Worm (Caenorhabditis elegans) whole organism, late embryonic: Measurements from ENCODE around the gene K07B1.4.

ENCODE experiments used
- C38D4.7 ChIP-seq: fragments of 200-800 bp; sonication (Bioruptor generic); optimal IDR thresholded peaks from 2 replicates; lab custom pipeline; 2018; ENCODE audit warnings: mild to moderate bottlenecking, missing genetic modification characterization, moderate library complexity, missing compliant biosample characterization
- F13H6.1 ChIP-seq: sonication (generic microtip); optimal IDR thresholded peaks from 2 replicates; lab custom pipeline; 2016; ENCODE audit warnings: missing genetic modification characterization, missing compliant biosample characterization
- K02D7.2 ChIP-seq: sonication (generic microtip); optimal IDR thresholded peaks from 2 replicates; lab custom pipeline; 2017; ENCODE audit warnings: mild to moderate bottlenecking, missing genetic modification characterization, missing compliant biosample characterization
- K09A11.1 ChIP-seq: sonication (generic microtip); optimal IDR thresholded peaks from 2 replicates; lab custom pipeline; 2017; ENCODE audit warnings: antibody characterized with exemption, mild to moderate bottlenecking, missing genetic modification characterization, missing compliant biosample characterization; ENCODE audit not compliant: insufficient read depth
- ceh-14 ChIP-seq: sonication (generic microtip); optimal IDR thresholded peaks from 2 replicates; lab custom pipeline; 2016; ENCODE audit warnings: missing genotype, missing genetic modification characterization, missing compliant biosample characterization
- ceh-18 ChIP-seq: sonication (generic microtip); optimal IDR thresholded peaks from 2 replicates; lab custom pipeline; 2016; ENCODE audit warnings: missing genetic modification characterization, missing compliant biosample characterization
- ceh-19 ChIP-seq: fragments of 200-800 bp; sonication (Bioruptor generic); optimal IDR thresholded peaks from 2 replicates; lab custom pipeline; 2018; ENCODE audit warnings: mild to moderate bottlenecking, missing genetic modification characterization, missing compliant biosample characterization
- ceh-24 ChIP-seq: sonication (generic microtip); optimal IDR thresholded peaks from 2 replicates; lab custom pipeline; 2016; ENCODE audit warnings: mild to moderate bottlenecking, missing genetic modification characterization, missing compliant biosample characterization
- ceh-30 ChIP-seq: fragments of 150-350 bp; optimal IDR thresholded peaks from 2 replicates; lab custom pipeline; 2014; ENCODE audit warnings: missing biosample characterization, missing genetic modification characterization
- ceh-31 ChIP-seq: sonication (generic microtip); optimal IDR thresholded peaks from 2 replicates; lab custom pipeline; 2016; ENCODE audit warnings: missing genetic modification characterization, missing compliant biosample characterization
- ceh-34 ChIP-seq: sonication (generic microtip); optimal IDR thresholded peaks from 2 replicates; lab custom pipeline; 2016; ENCODE audit warnings: mild to moderate bottlenecking, missing genetic modification characterization, missing compliant biosample characterization
- ceh-45 ChIP-seq: fragments of 200-800 bp; sonication (Bioruptor generic); IDR thresholded peaks from 2 replicates; pipeline ENCODE4 v1.3.6; 2022; ENCODE audit warnings: missing genetic modification reagents, missing genetic modification characterization, missing compliant biosample characterization
- ceh-48 ChIP-seq: sonication (generic microtip); optimal IDR thresholded peaks from 2 replicates; lab custom pipeline; 2016; ENCODE audit warnings: missing genetic modification characterization, inconsistent platforms, missing compliant biosample characterization
- ceh-6 ChIP-seq: fragments of 200-800 bp; sonication (Bioruptor generic); optimal IDR thresholded peaks from 2 replicates; lab custom pipeline; 2018; ENCODE audit warnings: mild to moderate bottlenecking, missing genetic modification characterization, missing compliant biosample characterization
- ceh-9 ChIP-seq: sonication (generic microtip); optimal IDR thresholded peaks from 2 replicates; lab custom pipeline; 2016; ENCODE audit warnings: mild to moderate bottlenecking, missing genetic modification characterization, inconsistent platforms, missing compliant biosample characterization
- che-1 ChIP-seq: sonication (generic microtip); optimal IDR thresholded peaks from 2 replicates; lab custom pipeline; 2016; ENCODE audit warnings: mild to moderate bottlenecking, missing genetic modification characterization, missing compliant biosample characterization
- dve-1 ChIP-seq: sonication (generic microtip); optimal IDR thresholded peaks from 2 replicates; lab custom pipeline; 2017; ENCODE audit warnings: antibody characterized with exemption, mild to moderate bottlenecking, missing genetic modification characterization, missing compliant biosample characterization
- elt-4 ChIP-seq: sonication (generic microtip); optimal IDR thresholded peaks from 2 replicates; lab custom pipeline; 2016; ENCODE audit warnings: missing genetic modification characterization, missing compliant biosample characterization
- fax-1 ChIP-seq: sonication (generic microtip); optimal IDR thresholded peaks from 2 replicates; lab custom pipeline; 2016; ENCODE audit warnings: missing genotype, missing genetic modification characterization, missing compliant biosample characterization
- fkh-6 ChIP-seq: sonication (generic microtip); optimal IDR thresholded peaks from 2 replicates; lab custom pipeline; 2016; ENCODE audit warnings: missing genetic modification characterization, missing compliant biosample characterization
- gmeb-2 ChIP-seq: sonication (generic microtip); optimal IDR thresholded peaks from 2 replicates; lab custom pipeline; 2016; ENCODE audit warnings: missing genetic modification characterization, inconsistent platforms, missing compliant biosample characterization
- hlh-13 ChIP-seq: fragments of 200-800 bp; sonication (Bioruptor generic); optimal IDR thresholded peaks from 2 replicates; lab custom pipeline; 2018; ENCODE audit warnings: mild to moderate bottlenecking, missing genetic modification characterization, missing compliant biosample characterization
- hlh-30 ChIP-seq: sonication (generic microtip); optimal IDR thresholded peaks from 2 replicates; lab custom pipeline; 2017; ENCODE audit warnings: antibody characterized with exemption, missing genetic modification characterization, missing compliant biosample characterization; ENCODE audit not compliant: insufficient read depth
- hlh-6 ChIP-seq: sonication (generic microtip); optimal IDR thresholded peaks from 2 replicates; lab custom pipeline; 2016; ENCODE audit warnings: missing genotype, missing genetic modification characterization, missing compliant biosample characterization
- lin-11 ChIP-seq: fragments of 200-800 bp; sonication (Bioruptor generic); optimal IDR thresholded peaks from 2 replicates; lab custom pipeline; 2018; ENCODE audit warnings: mild to moderate bottlenecking, missing genetic modification characterization, missing compliant biosample characterization
- nfya-1 ChIP-seq: sonication (generic microtip); optimal IDR thresholded peaks from 2 replicates; lab custom pipeline; 2017; ENCODE audit warnings: missing genetic modification characterization, mild to moderate bottlenecking, missing compliant biosample characterization, antibody characterized with exemption, moderate library complexity
- nhr-11 ChIP-seq: fragments of 150-350 bp; optimal IDR thresholded peaks from 2 replicates; lab custom pipeline; 2014; ENCODE audit warnings: missing biosample characterization, missing genetic modification characterization
- nhr-232 ChIP-seq: sonication (generic microtip); optimal IDR thresholded peaks from 2 replicates; lab custom pipeline; 2016; ENCODE audit warnings: missing genetic modification characterization, missing compliant biosample characterization
- npax-4 ChIP-seq: sonication (generic microtip); optimal IDR thresholded peaks from 2 replicates; lab custom pipeline; 2016; ENCODE audit warnings: missing genetic modification characterization, missing compliant biosample characterization
- pag-3 ChIP-seq: sonication (generic microtip); optimal IDR thresholded peaks from 2 replicates; lab custom pipeline; 2016; ENCODE audit warnings: missing compliant biosample characterization, missing genetic modification characterization, borderline replicate concordance
- pax-1 ChIP-seq: fragments of 150-350 bp; optimal IDR thresholded peaks from 2 replicates; lab custom pipeline; 2014; ENCODE audit warnings: missing biosample characterization, missing genetic modification characterization
- pha-2 ChIP-seq: sonication (generic microtip); optimal IDR thresholded peaks from 2 replicates; lab custom pipeline; 2017; ENCODE audit warnings: mild to moderate bottlenecking, missing genetic modification characterization, missing compliant biosample characterization
- pqm-1 ChIP-seq: sonication (generic microtip); optimal IDR thresholded peaks from 2 replicates; lab custom pipeline; 2016; ENCODE audit warnings: missing genetic modification characterization, missing compliant biosample characterization
- pros-1 ChIP-seq: fragments of 150-350 bp; optimal IDR thresholded peaks from 2 replicates; lab custom pipeline; 2014; ENCODE audit warnings: missing biosample characterization, missing genetic modification reagents, missing genetic modification characterization
- ref-2 ChIP-seq: sonication (generic microtip); optimal IDR thresholded peaks from 2 replicates; lab custom pipeline; 2016; ENCODE audit warnings: missing genetic modification characterization, missing compliant biosample characterization
- sdc-2 ChIP-seq: sonication (generic microtip); optimal IDR thresholded peaks from 2 replicates; lab custom pipeline; 2016; ENCODE audit warnings: missing genotype, missing genetic modification characterization, missing compliant biosample characterization
- sox-2 ChIP-seq: fragments of 200-800 bp; sonication (Bioruptor generic); IDR thresholded peaks from 2 replicates; pipeline ENCODE4 v1.3.6; 2022; ENCODE audit warnings: missing genetic modification reagents, missing genetic modification characterization, missing compliant biosample characterization
- sox-4 ChIP-seq: sonication (generic microtip); optimal IDR thresholded peaks from 2 replicates; lab custom pipeline; 2017; ENCODE audit warnings: mild to moderate bottlenecking, missing genetic modification characterization, inconsistent platforms, missing compliant biosample characterization
- syd-9 ChIP-seq: sonication (generic microtip); optimal IDR thresholded peaks from 2 replicates; lab custom pipeline; 2016; ENCODE audit warnings: mild to moderate bottlenecking, missing genetic modification characterization, moderate library complexity, missing compliant biosample characterization
- tbx-7 ChIP-seq: sonication (generic microtip); optimal IDR thresholded peaks from 2 replicates; lab custom pipeline; 2016; ENCODE audit warnings: missing genotype, missing genetic modification characterization, missing compliant biosample characterization
- ttx-3 ChIP-seq: sonication (generic microtip); optimal IDR thresholded peaks from 2 replicates; lab custom pipeline; 2016; ENCODE audit warnings: missing genetic modification reagents, missing genetic modification characterization, missing compliant biosample characterization
- unc-3 ChIP-seq, 2 experiments: fragments of 200-800 bp in 1 of 2; sonication (Bioruptor generic) in 1 of 2; sonication (generic microtip) in 1 of 2; conservative IDR thresholded peaks in 1 of 2; optimal IDR thresholded peaks in 1 of 2; 2 replicates each; pipeline versions ENCODE4 v1.3.6 to Lab custom; 2016 to 2022; ENCODE audit warnings: missing compliant biosample characterization in 2 of 2, missing genetic modification characterization in 2 of 2, missing genetic modification reagents in 1 of 2
- unc-42 ChIP-seq: sonication (generic microtip); optimal IDR thresholded peaks from 2 replicates; lab custom pipeline; 2016; ENCODE audit warnings: missing genotype, missing genetic modification characterization, missing compliant biosample characterization
- ztf-16 ChIP-seq: sonication (generic microtip); optimal IDR thresholded peaks from 2 replicates; lab custom pipeline; 2017; ENCODE audit warnings: missing genetic modification characterization, missing compliant biosample characterization

Gene K07B1.4

DNA sequence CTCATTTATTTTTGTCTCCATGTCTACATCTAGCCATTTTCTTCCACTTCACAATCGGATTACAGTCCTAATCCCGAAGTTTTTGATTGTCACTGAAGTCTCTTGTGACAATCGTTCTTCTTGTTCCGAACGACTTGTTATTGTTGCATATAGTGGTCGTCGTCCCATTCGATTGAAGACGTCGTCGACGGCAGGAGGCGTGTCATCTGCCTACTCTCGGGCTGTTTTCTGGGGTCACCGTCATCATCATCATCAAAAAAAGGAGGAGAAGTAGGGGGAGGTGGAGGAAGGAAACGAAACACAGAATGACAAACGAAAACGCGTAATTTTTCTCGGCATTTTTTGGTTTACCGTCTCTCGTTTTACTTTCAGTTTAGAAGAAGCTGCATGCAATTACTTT is 23.7 kb upstream of the K07B1.4 start, which contains the start of gene F44A2.3:
Gene F44A2.3, plus strand, starts transcription at position 301 of the 400 bp plus-strand sequence.
- TF ChIP-seq ceh-34 = no peak
- no peak for TF ChIP-seq hlh-30 (tag; lab: Kevin White, UChicago)
- no peak for TF ChIP-seq che-1
- TF ChIP-seq npax-4 = no peak
- no peak for TF ChIP-seq pax-1
- TF ChIP-seq K09A11.1 (tag; lab: Kevin White, UChicago) = no peak
- no peak for TF ChIP-seq sdc-2 (tag; lab: Kevin White, UChicago)
- TF ChIP-seq unc-3 (GFP tag; conservative IDR thresholded peaks at IDR 0.05; lab: Robert Waterston, UW) = no peak
- TF ChIP-seq unc-3 (tag; optimal IDR thresholded peaks at IDR 0.05; lab: Kevin White, UChicago) = no peak
- TF ChIP-seq pha-2 = no peak
- no peak for TF ChIP-seq syd-9 (tag; lab: Kevin White, UChicago)
- no peak for TF ChIP-seq ceh-24 (tag; lab: Kevin White, UChicago)
- no peak for TF ChIP-seq ceh-18 (tag; lab: Kevin White, UChicago)
- TF ChIP-seq fkh-6 (tag; lab: Kevin White, UChicago) = no peak
- TF ChIP-seq ceh-9 = no peak
- no peak for TF ChIP-seq ceh-31 (tag; lab: Kevin White, UChicago)
- TF ChIP-seq nfya-1 (tag; lab: Kevin White, UChicago) = no peak
- no peak for TF ChIP-seq elt-4
- no peak for TF ChIP-seq ttx-3 (tag; lab: Kevin White, UChicago)
- no peak for TF ChIP-seq F13H6.1 (tag; lab: Kevin White, UChicago)

DNA sequence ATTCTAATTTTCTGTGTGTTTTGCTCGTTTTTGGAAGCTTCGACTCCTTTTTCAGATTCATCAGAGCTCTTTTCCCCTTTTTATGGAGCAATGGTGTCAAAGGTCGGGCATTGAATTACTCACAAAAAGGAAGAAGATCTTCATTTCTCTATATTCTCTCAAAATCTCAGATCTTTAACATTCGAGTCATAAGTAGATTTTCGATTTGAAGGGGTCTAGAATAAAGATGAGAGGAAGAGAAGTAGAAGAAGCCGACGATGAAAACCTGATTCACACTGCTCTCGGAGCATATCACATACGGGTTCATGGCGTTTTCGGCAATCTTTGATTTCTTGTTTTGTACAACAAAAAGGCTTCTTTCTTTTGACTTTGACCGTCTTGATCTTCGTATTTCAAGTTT is 16.4 kb upstream of the K07B1.4 start:
- TF ChIP-seq lin-11 (tag; lab: Kevin White, UChicago) (no peak), hlh-13 (GFP tag; lab: Kevin White, UChicago) (no peak), unc-42 (tag; lab: Kevin White, UChicago) (no peak), nhr-232 (tag; lab: Kevin White, UChicago) (no peak), ceh-6 (GFP tag; lab: Kevin White, UChicago) (no peak), ceh-48 (tag; lab: Kevin White, UChicago) (no peak), fax-1 (tag; lab: Kevin White, UChicago) (no peak)

DNA sequence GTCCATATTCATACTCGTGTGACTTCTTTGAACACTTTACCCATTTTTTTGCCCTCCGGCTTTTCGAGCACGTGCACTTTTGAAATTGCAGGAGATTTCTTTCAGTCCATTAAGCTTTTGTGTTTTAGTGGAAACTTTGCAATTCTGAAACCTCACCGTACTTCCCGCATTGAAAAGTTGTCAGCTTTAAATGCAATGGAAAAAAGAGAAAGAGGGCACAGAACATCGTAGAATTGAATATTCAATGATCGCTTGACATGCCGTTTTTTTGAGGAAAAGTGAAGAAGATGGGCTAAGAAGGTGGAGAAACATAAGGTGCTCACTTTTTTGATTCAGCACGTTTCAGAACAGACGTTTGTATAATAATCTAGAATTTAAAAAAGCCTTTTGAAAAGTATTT is 14.4 kb upstream of the K07B1.4 start:
- TF ChIP-seq ceh-9 = no peak
- TF ChIP-seq pag-3 (tag; lab: Kevin White, UChicago) = no peak
- no peak for TF ChIP-seq pros-1
- TF ChIP-seq K02D7.2 (tag; lab: Kevin White, UChicago) = no peak
- TF ChIP-seq tbx-7 (tag; lab: Kevin White, UChicago) = no peak
- TF ChIP-seq pax-1 = no peak
- no peak for TF ChIP-seq ceh-14 (tag; lab: Kevin White, UChicago)
- TF ChIP-seq sox-2 = no peak
- TF ChIP-seq unc-42 (tag; lab: Kevin White, UChicago) = no peak

DNA sequence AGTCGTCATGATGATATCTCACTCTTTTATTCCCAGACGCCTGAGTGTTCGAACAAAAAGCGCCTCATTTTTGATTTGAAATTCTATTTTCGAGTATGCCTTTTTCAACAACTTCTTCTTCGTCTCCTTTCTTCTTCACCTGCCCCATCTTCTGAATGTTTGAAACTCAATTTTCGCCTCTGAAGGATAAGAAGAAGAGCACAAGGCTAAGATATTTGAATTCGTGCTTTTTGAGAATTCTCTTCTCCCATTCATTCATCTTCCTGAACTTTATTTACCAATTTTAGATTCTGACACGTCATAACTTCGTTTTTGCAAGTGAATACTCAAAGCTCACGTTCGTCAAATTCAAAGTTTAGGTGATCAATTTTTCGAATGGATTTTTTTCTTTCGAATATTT is 11.8 kb upstream of the K07B1.4 start:
- TF ChIP-seq unc-42 (tag; lab: Kevin White, UChicago) (peak; percentile 39), syd-9 (tag; lab: Kevin White, UChicago) (no peak)

DNA sequence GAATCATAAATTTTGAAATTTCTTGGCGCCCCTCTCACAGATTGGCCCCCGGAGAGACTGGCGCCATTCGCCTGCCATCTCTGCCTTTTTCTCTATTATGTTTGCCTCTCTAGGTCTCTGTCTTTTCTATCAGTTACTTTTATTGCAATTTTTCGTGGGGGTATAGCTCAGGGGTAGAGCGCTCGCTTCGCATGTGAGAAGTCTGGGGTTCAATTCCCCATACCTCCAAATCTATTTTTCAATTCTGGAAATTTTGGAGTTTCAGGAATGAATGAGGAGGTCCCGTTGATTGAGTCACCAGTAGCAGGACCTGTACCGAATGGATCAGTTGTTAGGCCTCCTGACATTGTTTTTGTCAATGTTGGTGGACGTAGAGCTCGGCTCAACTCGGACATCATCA is 10.7 kb upstream of the K07B1.4 start, which contains the start of gene kvs-3:
Gene kvs-3, plus strand, starts transcription at position 266 of the 400 bp plus-strand sequence.
- TF ChIP-seq sox-4 (tag; lab: Kevin White, UChicago) (peak; percentile 62), dve-1 (peak; percentile 19), ztf-16 (tag; lab: Kevin White, UChicago) (no peak), hlh-6 (tag; lab: Kevin White, UChicago) (peak; percentile 16), ceh-31 (tag; lab: Kevin White, UChicago) (peak; percentile 19), ceh-30 (tag; lab: Kevin White, UChicago) (no peak), nhr-11 (no peak), F13H6.1 (tag; lab: Kevin White, UChicago) (peak; percentile 44), che-1 (peak; percentile 20), gmeb-2 (tag; lab: Kevin White, UChicago) (peak; percentile 33), ref-2 (tag; lab: Kevin White, UChicago) (peak; percentile 38), ceh-14 (tag; lab: Kevin White, UChicago) (peak; percentile 48), sdc-2 (tag; lab: Kevin White, UChicago) (peak; percentile 54), ceh-19 (GFP tag; lab: Kevin White, UChicago) (no peak), C38D4.7 (GFP tag; lab: Kevin White, UChicago) (peak; percentile 49), ceh-45 (peak; percentile 35; the same call in 1 of the 2 replicates), pqm-1 (tag; lab: Kevin White, UChicago) (peak; percentile 61), ceh-18 (tag; lab: Kevin White, UChicago) (peak; percentile 55), unc-3 (GFP tag; conservative IDR thresholded peaks at IDR 0.05; lab: Robert Waterston, UW) (no peak), unc-3 (tag; optimal IDR thresholded peaks at IDR 0.05; lab: Kevin White, UChicago) (no peak)
